Fruit fly (Drosophila melanogaster) whole organism, larva: ENCODE data around the gene AstA-R1.
A peak's percentile ranks its signal among the peaks of the same experiment; 100 is the strongest.

Experiments
- noc ChIP-seq: fragments of 200-800 bp; sonication (Bioruptor generic); optimal IDR thresholded peaks from 3 replicates; lab custom pipeline; 2019; ENCODE audit warnings: missing biosample characterization, mild to moderate bottlenecking, missing genetic modification characterization, moderate library complexity

Gene AstA-R1

DNA sequence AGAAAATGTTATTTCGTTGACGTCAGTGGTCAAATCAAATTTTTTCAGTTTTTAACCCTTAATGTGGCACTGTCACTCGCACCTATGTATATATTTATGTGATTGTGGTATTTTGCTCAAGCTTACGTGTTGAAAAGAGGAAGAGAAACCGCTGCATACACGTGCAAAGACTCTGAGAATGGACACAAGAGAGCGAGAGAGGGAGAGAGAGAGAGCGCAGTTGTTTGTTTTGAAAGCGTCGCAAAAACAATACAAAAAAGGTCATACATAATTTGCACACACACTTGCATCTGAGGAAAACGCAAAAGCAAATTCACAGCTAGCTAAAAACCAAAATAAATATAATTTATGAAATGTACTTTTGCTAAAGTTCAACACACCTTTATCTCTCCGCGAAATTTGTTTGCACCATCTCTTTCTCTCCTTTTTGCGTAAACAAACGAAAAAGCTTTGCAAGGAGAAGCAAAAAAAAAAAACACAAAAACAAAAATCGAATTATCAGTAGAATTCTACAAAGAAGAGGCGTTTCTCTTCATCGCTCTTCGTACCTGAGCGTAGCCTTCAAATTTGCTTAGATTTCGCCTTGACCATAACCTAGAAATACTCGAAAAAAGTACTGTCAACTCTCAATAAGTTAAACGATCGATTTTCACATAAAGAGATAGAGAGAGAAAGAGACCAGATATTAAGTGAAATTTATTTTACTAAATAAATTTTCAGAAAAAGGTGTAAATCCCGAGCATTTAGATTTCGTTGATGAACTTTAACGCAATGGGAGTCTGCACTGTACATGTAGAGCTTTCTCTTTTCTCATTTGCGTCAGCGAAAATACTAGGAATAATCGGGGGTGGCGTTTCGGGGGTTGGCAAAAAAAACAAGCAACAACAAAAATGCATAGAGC lies 98.0 kb downstream of the AstA-R1 start:
- TF ChIP-seq noc (tag; lab: Kevin White, UChicago), result peak; percentile 92

DNA sequence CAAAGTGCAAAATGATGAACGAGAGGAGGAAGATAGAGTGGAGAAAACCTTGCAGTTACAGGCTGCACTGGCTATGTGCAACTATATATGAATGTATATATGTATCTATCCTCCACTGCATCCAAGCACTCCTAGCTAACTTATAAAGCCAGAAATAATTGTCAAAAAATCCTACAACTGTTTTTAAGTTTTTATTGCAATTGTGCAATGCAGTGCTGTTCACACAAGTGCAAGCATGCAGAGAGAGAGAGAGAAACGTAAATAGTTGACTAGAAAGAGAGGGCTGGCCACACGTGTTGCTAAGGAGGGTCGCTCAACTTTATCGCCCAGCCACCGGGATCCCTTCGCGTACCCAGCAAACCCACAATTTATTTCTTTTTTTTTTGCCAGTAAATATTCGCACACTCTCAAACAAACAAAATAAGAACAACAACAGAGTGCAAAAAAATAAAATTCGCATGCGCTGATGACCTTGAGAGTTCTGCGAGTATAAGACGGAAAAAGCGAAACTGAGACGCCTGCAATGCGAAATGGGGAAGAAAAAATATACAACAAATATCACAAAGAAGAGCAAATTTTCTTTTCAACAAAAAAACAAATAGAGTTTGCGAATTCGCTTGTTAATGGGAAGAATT lies 99.5 kb downstream of the AstA-R1 start:
- no peak for TF ChIP-seq noc (tag; lab: Kevin White, UChicago)

DNA sequence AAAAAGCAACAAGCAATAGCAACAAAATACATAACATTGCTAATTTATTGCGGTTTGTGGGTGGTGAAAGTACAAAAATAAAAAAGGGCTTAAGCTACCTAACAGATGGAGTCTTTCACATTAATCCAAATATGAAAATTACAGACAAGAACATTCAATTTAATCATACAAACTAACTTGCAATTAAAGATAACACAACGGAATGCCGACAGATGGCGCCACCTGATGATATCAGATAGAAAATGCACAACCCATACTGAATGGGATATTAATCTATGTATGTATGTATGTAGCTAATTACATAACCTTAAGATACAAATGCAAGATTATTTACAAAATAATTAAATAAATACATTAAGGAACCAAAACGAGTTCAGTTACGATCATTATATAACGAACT lies 100.5 kb downstream of the AstA-R1 start:
- no peak for TF ChIP-seq noc (tag; lab: Kevin White, UChicago)

DNA sequence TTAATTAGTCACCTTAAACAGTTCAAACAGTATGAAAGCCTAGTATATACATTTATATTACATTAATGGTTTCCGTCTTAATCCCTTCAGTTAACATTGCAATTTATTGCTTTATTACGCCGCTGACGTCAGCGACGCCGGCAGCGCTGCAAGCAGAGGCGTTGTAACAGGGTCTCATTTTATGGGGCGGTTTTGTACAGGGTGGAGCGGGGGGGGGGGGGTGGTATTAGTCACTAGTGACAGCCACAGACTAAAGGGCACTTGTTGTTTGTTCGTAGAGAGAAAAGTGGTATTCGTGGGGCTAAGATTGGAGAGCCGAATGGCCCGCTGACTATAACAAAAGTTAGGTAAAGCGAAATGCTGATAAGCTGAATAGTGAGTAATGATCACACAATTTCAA lies 101.2 kb downstream of the AstA-R1 start:
- TF ChIP-seq noc (tag; lab: Kevin White, UChicago), result no peak

DNA sequence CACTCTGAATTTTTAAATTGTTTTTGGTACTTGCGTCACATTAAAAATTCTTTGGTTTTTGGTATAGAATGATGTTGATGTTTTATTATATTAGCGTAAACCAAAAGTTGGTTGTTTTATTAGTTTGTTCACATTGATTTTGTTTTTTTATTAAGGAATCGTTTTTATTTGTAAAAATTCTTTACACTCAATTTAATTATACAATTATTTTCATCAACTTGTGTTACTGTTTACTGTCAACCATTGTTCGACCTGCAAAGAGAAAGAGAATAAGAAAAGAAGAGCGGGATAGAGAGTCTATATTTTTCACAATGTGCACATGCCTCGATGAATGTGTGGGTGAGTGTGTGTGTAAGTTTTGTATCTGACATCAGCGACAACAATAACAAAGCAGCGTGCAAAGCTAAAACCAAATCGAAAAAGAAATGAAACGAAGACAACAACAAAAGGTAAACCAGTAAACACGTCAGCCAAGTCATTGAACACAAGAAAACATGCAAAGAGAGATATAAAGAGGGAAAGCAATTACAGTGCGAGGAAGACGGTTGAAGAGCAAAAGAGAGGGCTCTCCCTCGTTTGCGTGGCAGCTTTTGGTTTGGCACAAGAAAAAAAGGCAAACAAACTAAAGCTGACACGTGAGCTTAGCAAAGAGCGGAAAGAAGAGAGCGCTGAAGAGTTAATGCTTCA lies 102.3 kb downstream of the AstA-R1 start:
- TF ChIP-seq noc (tag; lab: Kevin White, UChicago), result no peak

DNA sequence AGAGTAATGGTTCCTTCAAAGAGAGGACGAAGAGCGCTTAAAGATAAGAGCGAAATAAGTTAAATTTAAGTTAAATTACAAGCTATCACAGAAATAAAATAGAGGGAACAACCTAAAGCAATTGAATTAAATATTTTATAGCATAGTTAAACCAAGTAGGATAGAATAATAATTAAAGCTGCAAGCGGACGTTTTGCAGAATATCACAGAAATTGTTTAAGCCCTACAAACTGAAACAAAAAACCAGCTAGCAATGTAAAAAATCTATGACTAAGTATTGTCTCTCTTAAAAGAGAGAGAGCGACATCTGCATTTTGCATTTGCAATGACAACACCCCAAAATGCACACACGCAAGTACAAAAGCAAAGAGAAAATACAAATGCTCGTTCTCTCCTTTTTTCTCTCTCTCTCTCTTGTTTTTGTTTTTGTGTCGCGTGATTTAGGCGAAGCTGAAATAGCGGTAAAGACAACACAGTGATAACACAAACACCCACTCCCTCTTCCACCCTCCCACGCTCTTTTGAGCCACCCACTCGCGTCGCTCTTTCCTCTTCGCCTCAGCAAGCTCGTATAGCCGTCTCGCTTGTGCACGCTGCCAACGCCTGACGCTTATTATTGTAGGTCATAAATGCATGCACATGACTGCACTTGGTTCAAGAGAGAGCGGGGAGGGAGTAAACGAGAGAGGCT lies 103.0 kb downstream of the AstA-R1 start:
- no peak for TF ChIP-seq noc (tag; lab: Kevin White, UChicago)

DNA sequence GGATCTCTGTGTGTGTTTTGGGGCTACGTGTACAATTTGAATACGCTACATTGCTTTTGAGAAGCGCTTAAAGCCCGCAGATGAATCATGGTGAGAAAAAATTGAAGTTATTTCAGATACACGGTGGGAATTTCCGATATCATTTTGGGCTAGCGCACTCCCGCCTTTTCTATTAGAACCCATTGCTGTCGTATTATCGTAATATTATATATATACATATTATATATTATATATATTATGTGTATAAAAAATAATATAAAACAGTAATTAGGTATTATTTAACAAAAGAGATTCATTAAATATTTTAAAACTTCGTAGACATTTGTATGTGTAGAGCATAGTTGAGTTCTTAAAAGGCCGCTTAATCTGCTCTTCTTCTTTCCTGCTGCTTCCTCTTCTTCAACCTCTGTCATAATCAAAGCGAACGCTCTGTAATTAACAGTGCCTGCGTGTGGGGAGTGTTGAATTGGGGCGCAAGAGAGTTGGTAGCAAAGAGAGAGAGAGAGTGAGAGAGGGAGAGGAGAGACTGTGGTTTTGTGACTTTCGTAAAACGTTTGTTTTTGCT lies 103.6 kb downstream of the AstA-R1 start:
- TF ChIP-seq noc (tag; lab: Kevin White, UChicago), result peak; percentile 67

DNA sequence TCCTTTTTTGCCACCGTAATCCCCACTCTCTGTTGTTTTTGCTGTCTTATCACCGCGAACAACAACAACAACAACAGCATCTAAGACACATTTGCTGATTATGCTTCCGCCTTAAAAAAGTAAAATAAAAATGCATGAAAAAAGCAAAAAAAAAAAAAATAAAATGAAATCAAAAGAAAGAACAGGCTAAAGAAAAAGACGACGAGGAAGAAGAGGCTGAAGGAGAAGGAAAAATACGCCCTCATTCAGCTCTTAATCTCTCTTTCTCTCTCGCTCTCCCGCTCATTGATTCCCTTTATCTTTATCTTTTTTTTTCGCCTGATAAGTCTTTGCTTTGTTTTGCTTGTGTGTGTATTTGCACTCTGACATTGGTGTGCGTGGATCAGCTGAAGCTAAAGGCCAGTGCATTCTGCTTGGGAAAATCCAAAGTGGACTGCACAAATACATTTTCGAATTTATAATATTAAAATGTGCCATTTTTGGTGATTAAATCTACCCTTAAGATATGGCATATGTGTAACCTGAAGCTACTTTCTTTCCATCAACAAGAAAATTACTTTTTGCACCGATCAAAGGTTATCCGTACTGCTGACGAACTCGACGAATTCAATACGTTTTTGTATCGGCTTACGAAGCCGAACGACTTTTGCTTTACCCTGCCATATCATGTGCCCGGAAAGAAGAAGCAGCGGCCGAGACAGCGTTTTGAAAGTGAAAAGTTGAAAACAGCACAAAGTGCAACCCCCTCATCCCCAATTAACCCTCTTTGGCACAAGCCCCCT lies 105.8 kb downstream of the AstA-R1 start:
- TF ChIP-seq noc (tag; lab: Kevin White, UChicago), result no peak

DNA sequence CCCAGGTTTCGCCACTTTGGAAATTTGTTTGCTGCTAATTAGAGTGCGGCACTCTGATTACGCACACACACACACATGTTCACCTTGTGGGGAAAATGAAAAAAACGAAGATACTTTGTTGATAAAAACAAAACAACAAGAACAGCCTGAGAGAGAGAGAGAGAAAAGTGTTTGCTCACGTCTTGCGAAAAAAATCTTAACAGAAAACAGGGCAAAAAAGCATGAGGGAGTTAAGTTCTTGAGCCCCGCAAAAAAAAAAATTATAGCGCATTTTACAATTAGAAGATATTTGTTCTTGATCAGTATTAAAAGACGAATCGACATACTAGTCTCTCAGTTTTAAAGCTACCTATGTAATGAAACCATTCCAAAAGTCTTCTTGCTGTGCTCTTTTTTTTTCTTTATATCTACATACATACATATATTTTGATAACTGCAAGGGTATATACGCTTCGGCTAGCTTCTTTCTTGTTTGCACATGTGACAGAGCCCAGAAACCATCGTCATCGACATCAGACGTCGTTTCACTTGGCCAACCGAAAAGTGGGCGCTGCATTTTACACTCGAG lies 106.5 kb downstream of the AstA-R1 start:
- TF ChIP-seq noc (tag; lab: Kevin White, UChicago), result no peak

DNA sequence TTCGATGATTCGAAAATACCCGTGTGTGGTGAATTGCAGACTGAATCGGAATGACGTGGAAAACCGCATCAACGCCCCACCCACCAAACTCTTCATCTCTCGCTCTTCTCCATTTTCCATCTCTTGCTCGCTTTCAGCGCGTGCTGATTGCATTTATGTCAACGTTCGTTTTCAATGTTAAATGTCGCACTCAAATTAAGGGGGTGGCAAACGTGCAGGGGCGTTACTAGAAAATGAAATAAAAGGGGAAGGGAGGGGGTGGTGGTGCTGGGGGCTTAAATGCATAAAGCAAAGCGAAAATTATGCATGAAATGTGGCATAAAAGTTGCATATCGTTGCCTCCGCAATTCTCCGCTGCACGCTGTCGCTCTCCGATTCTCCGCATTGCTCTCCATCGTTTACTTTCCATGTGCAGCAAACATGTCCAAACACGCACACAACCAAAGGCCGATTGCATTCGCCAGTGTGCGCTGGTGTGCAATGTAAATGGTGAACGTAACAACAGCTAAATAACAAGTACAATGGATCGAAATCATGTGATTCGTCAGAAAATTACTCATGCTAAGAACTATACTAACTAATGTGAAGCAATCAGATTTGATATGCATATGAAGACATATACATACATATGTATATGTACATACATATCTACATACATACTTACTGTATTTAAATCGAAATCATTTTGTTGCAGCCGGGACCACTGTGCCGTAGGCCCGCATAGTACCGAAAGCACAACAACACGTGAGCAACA lies 107.6 kb downstream of the AstA-R1 start:
- no peak for TF ChIP-seq noc (tag; lab: Kevin White, UChicago)

DNA sequence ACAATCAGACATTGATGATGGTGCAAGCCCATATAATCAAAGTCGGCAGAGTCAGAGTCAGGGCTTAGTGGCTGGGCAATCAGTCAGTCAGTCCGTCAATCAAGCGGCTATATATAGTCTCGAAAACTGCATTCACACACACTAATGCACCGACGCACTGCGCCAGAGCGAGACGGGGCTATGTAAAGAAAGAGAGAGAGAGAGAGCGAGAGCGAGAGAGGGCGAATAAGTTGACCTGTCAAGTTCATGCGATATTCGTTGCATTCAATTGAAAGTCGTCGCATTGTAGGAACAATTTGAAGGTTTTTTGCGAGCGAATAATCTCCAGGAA lies 108.1 kb downstream of the AstA-R1 start:
- no peak for TF ChIP-seq noc (tag; lab: Kevin White, UChicago)

DNA sequence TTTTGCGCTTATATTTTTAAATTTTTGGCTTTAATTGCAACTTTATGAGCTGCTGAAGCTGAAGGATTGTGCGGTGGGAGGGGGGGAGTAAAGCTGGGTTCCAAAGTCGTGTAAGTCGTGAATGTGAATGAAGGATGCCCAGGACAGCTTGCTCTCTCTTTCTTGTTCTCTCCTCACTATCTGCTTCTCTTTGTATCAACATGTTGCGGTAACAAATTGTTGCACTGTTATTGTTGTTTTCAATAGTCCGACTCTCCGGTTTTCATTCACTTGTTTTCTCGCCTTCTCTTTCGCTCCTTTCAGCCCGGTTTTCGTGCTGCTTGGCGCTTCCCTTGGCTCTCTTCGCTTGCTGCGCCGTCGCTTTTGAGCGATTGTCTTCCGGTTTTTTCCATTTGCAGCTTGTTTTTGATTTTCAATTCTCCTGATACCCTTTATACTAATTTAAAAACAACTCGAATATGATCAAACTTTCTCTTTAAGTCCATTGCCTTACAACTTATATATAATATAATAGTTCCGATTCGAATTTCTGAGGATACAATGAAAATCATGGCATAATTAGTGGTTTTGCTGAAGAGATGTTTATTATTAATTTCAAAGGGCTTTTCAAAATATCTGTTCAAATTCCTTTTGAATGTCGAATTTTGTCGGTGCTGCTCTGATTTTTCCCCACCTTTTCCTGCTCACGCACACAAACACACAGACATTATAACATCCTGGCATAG lies 110.6 kb downstream of the AstA-R1 start:
- no peak for TF ChIP-seq noc (tag; lab: Kevin White, UChicago)

DNA sequence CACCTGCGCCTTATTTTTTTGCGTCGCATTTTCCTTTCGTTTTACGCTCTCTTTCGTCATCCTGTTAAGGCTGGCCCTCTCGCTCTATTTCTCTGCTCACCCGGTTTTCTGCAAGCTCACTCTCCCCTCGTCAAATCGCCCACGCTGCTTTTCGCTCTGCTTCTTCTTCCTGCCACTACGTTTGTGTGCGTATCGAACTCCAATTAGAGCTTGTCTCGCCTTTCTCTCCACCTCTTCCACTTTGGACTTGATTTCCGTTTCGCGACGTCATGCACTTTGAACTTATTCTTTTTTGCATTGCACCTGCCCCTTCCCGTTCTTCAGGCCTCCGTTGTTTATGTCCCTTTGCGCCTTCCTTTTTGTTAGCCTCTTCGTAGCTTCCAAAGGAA lies 111.2 kb downstream of the AstA-R1 start:
- no peak for TF ChIP-seq noc (tag; lab: Kevin White, UChicago)
